Fruit fly (Drosophila melanogaster) whole organism, wandering third instar larva: Measurements from ENCODE around the gene CG33322.

ENCODE experiments used
- Dfd ChIP-seq: fragments of >200 bp; optimal IDR thresholded peaks from 2 replicates; lab custom pipeline; 2017; ENCODE audit warnings: missing biosample characterization, missing genetic modification characterization
- Mio ChIP-seq: sonication (Bioruptor generic); optimal IDR thresholded peaks from 2 replicates; lab custom pipeline; 2016; ENCODE audit warnings: missing biosample characterization, missing genetic modification characterization
- OdsH ChIP-seq: fragments of 200-800 bp; sonication (Bioruptor generic); optimal IDR thresholded peaks from 2 replicates; lab custom pipeline; 2016; ENCODE audit warnings: missing biosample characterization, mild to moderate bottlenecking, missing genetic modification characterization
- jim ChIP-seq: fragments of 175-275, 200-325 bp; sonication (Bioruptor generic); optimal IDR thresholded peaks from 2 replicates; lab custom pipeline; 2016; ENCODE audit warnings: missing biosample characterization, mild to moderate bottlenecking, missing genetic modification characterization
- psq ChIP-seq: fragments of 200-800 bp; sonication (Bioruptor generic); optimal IDR thresholded peaks from 3 replicates; lab custom pipeline; 2017; ENCODE audit warnings: missing biosample characterization, mild to moderate bottlenecking, missing genetic modification characterization, moderate library complexity
- sage ChIP-seq: fragments of 200-800 bp; sonication (Bioruptor generic); optimal IDR thresholded peaks from 2 replicates; lab custom pipeline; 2016; ENCODE audit warnings: missing biosample characterization, mild to moderate bottlenecking, missing genetic modification characterization
- usp ChIP-seq: fragments of >200 bp; optimal IDR thresholded peaks from 2 replicates; lab custom pipeline; 2017; ENCODE audit warnings: missing biosample characterization, missing genetic modification characterization

- TF ChIP-seq OdsH (GFP tag; lab: Kevin White, UChicago) (no peak), usp (GFP tag; lab: Kevin White, UChicago) (no peak), sage (GFP tag; lab: Kevin White, UChicago) (peak; percentile 10), psq (GFP tag; lab: Kevin White, UChicago) (no peak), jim (GFP tag; lab: Kevin White, UChicago) (no peak), Mio (GFP tag; lab: Kevin White, UChicago) (no peak), Dfd (GFP tag; lab: Kevin White, UChicago) (no peak)
These were observed 19.1 kb downstream of the CG33322 start, which contains the start of gene vari for dm6 chr2L:20796758-20797514.
